Fruit fly (Drosophila melanogaster): ENCODE measurements around the gene dl.
A peak's percentile ranks its signal among the peaks of the same experiment; 100 is the strongest.

Gene dl

DNA sequence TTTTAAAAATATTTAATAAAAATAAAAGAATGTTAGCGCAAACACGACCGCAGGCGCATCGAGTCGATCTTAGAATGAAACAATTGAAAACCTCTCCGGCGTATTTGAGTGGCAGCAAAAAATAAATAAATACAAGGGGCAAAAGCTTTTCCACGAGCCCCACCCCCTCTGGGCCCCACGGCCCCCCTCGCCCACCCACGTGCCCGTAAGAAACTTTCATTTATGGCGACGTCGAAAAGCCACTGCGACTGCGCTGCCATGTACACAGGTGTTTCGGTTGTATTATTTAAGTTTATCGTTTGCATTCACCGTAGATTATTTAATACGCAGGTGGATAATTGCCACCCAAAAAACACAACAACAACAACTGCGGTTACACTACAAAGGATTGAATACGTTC, 1.7 kb downstream of the dl start (continued):
- no peak for TF ChIP-seq ERR (GFP tag; optimal IDR thresholded peaks at IDR 0.05)
- TF ChIP-seq odd (GFP tag; optimal IDR thresholded peaks at IDR 0.05) = no peak
- no peak for TF ChIP-seq Awh (GFP tag; IDR thresholded peaks at IDR 0.05)
- peak; percentile 46 for TF ChIP-seq CG10543 (GFP tag; optimal IDR thresholded peaks at IDR 0.05)
- TF ChIP-seq caup (GFP tag; optimal IDR thresholded peaks at IDR 0.05; ENCODE audit: severe bottlenecking) = peak; percentile 17
- TF ChIP-seq CG10267 (tag; optimal IDR thresholded peaks at IDR 0.05) = no peak
- TF ChIP-seq CG10462 (GFP tag; optimal IDR thresholded peaks at IDR 0.05) = no peak
- TF ChIP-seq BtbVII (GFP tag; optimal IDR thresholded peaks at IDR 0.05) = peak; percentile 57
- TF ChIP-seq NC2β (GFP tag; optimal IDR thresholded peaks at IDR 0.05) = no peak
- TF ChIP-seq slp2 (GFP tag; optimal IDR thresholded peaks at IDR 0.05) = no peak
- TF ChIP-seq sd (tag; optimal IDR thresholded peaks at IDR 0.05) = peak; percentile 32
- TF ChIP-seq CG7372 (GFP tag; IDR thresholded peaks at IDR 0.05) = no peak
- TF ChIP-seq Hmr (GFP tag; optimal IDR thresholded peaks at IDR 0.05) = peak; percentile 40
- no peak for TF ChIP-seq abd-A (tag; optimal IDR thresholded peaks at IDR 0.05)
- no peak for TF ChIP-seq nmo (GFP tag; optimal IDR thresholded peaks at IDR 0.05)
- TF ChIP-seq Blimp-1 (GFP tag; optimal IDR thresholded peaks at IDR 0.05) = no peak
- TF ChIP-seq CG15601 (tag; optimal IDR thresholded peaks at IDR 0.05) = no peak
- no peak for TF ChIP-seq CG12942 (GFP tag; optimal IDR thresholded peaks at IDR 0.05)
- TF ChIP-seq CG13894 (tag; optimal IDR thresholded peaks at IDR 0.05) = peak; percentile 6
- no peak for TF ChIP-seq CG12236 (GFP tag; optimal IDR thresholded peaks at IDR 0.05)
- no peak for TF ChIP-seq CG12104 (GFP tag; optimal IDR thresholded peaks at IDR 0.05)
- TF ChIP-seq Rx (GFP tag; IDR thresholded peaks at IDR 0.05) = no peak
- 0 out of 3 replicates have a peak, but pooled peaks have one; percentile 20 for TF ChIP-seq knrl (GFP tag; IDR thresholded peaks at IDR 0.05; ENCODE audit: partially characterized antibody)
- TF ChIP-seq hkb (optimal IDR thresholded peaks at IDR 0.05) = no peak
- TF ChIP-seq hkb (GFP tag; IDR thresholded peaks at IDR 0.05) = no peak
- TF ChIP-seq CG1603 (tag; optimal IDR thresholded peaks at IDR 0.05) = no peak
- TF ChIP-seq CG31388 (GFP tag; optimal IDR thresholded peaks at IDR 0.05) = no peak
- no peak for TF ChIP-seq CG3847 (GFP tag; IDR thresholded peaks at IDR 0.05)
- TF ChIP-seq eve (GFP tag; optimal IDR thresholded peaks at IDR 0.05) = no peak
- no peak for TF ChIP-seq CG30403 (GFP tag; optimal IDR thresholded peaks at IDR 0.05)
- TF ChIP-seq cwo (GFP tag; optimal IDR thresholded peaks at IDR 0.05) = peak; percentile 32
- no peak for TF ChIP-seq Bdp1 (GFP tag; optimal IDR thresholded peaks at IDR 0.05)
- peak; percentile 2 for TF ChIP-seq HHEX (GFP tag; optimal IDR thresholded peaks at IDR 0.05)
- TF ChIP-seq Atf6 (GFP tag; IDR thresholded peaks at IDR 0.05) = no peak
- TF ChIP-seq CG6272 (GFP tag; IDR thresholded peaks at IDR 0.05) = no peak
- no peak for TF ChIP-seq klu (GFP tag; IDR thresholded peaks at IDR 0.05)
- no peak for TF ChIP-seq CG10366 (GFP tag; IDR thresholded peaks at IDR 0.05)
- TF ChIP-seq Antp (GFP tag; optimal IDR thresholded peaks at IDR 0.05) = no peak
- TF ChIP-seq sim (GFP tag; IDR thresholded peaks at IDR 0.05) = no peak
- TF ChIP-seq E2f2 (GFP tag; IDR thresholded peaks at IDR 0.05) = no peak
- peak; percentile 1 for TF ChIP-seq CG10209 (GFP tag; optimal IDR thresholded peaks at IDR 0.05)
- TF ChIP-seq Atf-2 (GFP tag; optimal IDR thresholded peaks at IDR 0.05) = no peak
- TF ChIP-seq B-H1 (GFP tag; IDR thresholded peaks at IDR 0.05) = no peak
- TF ChIP-seq Dbx (GFP tag; IDR thresholded peaks at IDR 0.05) = peak; percentile 17; the same call in 1 of the 3 replicates
- TF ChIP-seq CG10274 (GFP tag; optimal IDR thresholded peaks at IDR 0.05) = no peak
- peak; percentile 12 for TF ChIP-seq CG12071 (GFP tag; optimal IDR thresholded peaks at IDR 0.05)
- no peak for TF ChIP-seq Sry-β (GFP tag; optimal IDR thresholded peaks at IDR 0.05)
- peak; percentile 26 for TF ChIP-seq Fer1 (GFP tag; optimal IDR thresholded peaks at IDR 0.05)
- no peak for TF ChIP-seq sisA (GFP tag; IDR thresholded peaks at IDR 0.05)
- 0 out of 2 replicates have a peak, but pooled peaks have one; percentile 11 for TF ChIP-seq CG32532 (GFP tag; IDR thresholded peaks at IDR 0.05)
- peak; percentile 42 for TF ChIP-seq CG6813 (GFP tag; optimal IDR thresholded peaks at IDR 0.05)
- peak; percentile 4 for TF ChIP-seq CG13296 (GFP tag; optimal IDR thresholded peaks at IDR 0.05)
